Worm (Caenorhabditis elegans) whole organism, L4/young adult: Measurements from ENCODE around the gene ins-13.

Experiments
- W03F9.2 ChIP-seq: fragments of 150-350 bp; optimal IDR thresholded peaks from 2 replicates; lab custom pipeline; 2014; ENCODE audit warnings: missing biosample characterization, missing genetic modification characterization
- dao-5 ChIP-seq: sonication (generic microtip); optimal IDR thresholded peaks from 2 replicates; lab custom pipeline; 2016; ENCODE audit warnings: missing genotype, missing genetic modification characterization, moderate library complexity, missing compliant biosample characterization
- him-1 ChIP-seq: sonication (generic microtip); optimal IDR thresholded peaks from 2 replicates; lab custom pipeline; 2016; ENCODE audit warnings: missing genotype, missing genetic modification reagents, missing genetic modification characterization, missing compliant biosample characterization

The ins-13 gene

ce11 chrII:5572082-5572746, 27.6 kb upstream of the ins-13 start:
- TF ChIP-seq dao-5 (tag; lab: Kevin White, UChicago), result no peak
- TF ChIP-seq W03F9.2 (tag; lab: Kevin White, UChicago), result no peak
- TF ChIP-seq him-1, result no peak

- TF ChIP-seq W03F9.2 (tag; lab: Kevin White, UChicago), result no peak
- no peak for TF ChIP-seq him-1
- TF ChIP-seq dao-5 (tag; lab: Kevin White, UChicago), result no peak
These were observed 25.6 kb upstream of the ins-13 start, which contains the start of the genes C17C3.1 and C17C3.15 for ce11 chrII:5570272-5570671. TSS of gene C17C3.1 (plus strand) at chrII:5570572. TSS of gene C17C3.15 (plus strand) at chrII:5570654.

ce11 chrII:5565082-5565623, 20.5 kb upstream of the ins-13 start:
- TF ChIP-seq dao-5 (tag; lab: Kevin White, UChicago), result no peak
- TF ChIP-seq W03F9.2 (tag; lab: Kevin White, UChicago), result no peak
- no peak for TF ChIP-seq him-1

- TF ChIP-seq him-1 (no peak), dao-5 (tag; lab: Kevin White, UChicago) (no peak), W03F9.2 (tag; lab: Kevin White, UChicago) (no peak)
These were observed 16.7 kb upstream of the ins-13 start, which contains the start of gene C17C3.3 for ce11 chrII:5561392-5561791. TSS of gene C17C3.3 (plus strand) at chrII:5561737.

- no peak for TF ChIP-seq dao-5 (tag; lab: Kevin White, UChicago)
- TF ChIP-seq W03F9.2 (tag; lab: Kevin White, UChicago), result no peak
- TF ChIP-seq him-1, result no peak
These were observed 12.5 kb upstream of the ins-13 start for ce11 chrII:5557134-5557533.

- no peak for TF ChIP-seq W03F9.2 (tag; lab: Kevin White, UChicago)
- TF ChIP-seq him-1, result no peak
- TF ChIP-seq dao-5 (tag; lab: Kevin White, UChicago), result no peak
These were observed 11.8 kb upstream of the ins-13 start, which contains the start of gene ins-11 for ce11 chrII:5556431-5556830. TSS of gene ins-11 (plus strand) at chrII:5556731.

- TF ChIP-seq him-1, result no peak
- TF ChIP-seq dao-5 (tag; lab: Kevin White, UChicago), result no peak
- no peak for TF ChIP-seq W03F9.2 (tag; lab: Kevin White, UChicago)
These were observed 10.9 kb upstream of the ins-13 start for ce11 chrII:5555522-5555921.

ce11 chrII:5554788-5555187, 10.1 kb upstream of the ins-13 start:
- TF ChIP-seq him-1 (no peak), W03F9.2 (tag; lab: Kevin White, UChicago) (no peak), dao-5 (tag; lab: Kevin White, UChicago) (no peak)

ce11 chrII:5554317-5554716, 9.7 kb upstream of the ins-13 start, which contains the start of gene ins-12:
TSS of gene ins-12 (plus strand) at chrII:5554617.
- TF ChIP-seq him-1 (no peak), W03F9.2 (tag; lab: Kevin White, UChicago) (no peak), dao-5 (tag; lab: Kevin White, UChicago) (no peak)

ce11 chrII:5553531-5553930, 8.9 kb upstream of the ins-13 start:
- TF ChIP-seq him-1 (no peak), W03F9.2 (tag; lab: Kevin White, UChicago) (no peak), dao-5 (tag; lab: Kevin White, UChicago) (no peak)

- TF ChIP-seq W03F9.2 (tag; lab: Kevin White, UChicago) (no peak), him-1 (no peak), dao-5 (tag; lab: Kevin White, UChicago) (no peak)
These were observed 6.9 kb upstream of the ins-13 start, which contains the start of gene C17C3.5 for ce11 chrII:5551517-5551916. TSS of gene C17C3.5 (plus strand) at chrII:5551817.

ce11 chrII:5549746-5550145, 5.1 kb upstream of the ins-13 start, which contains the start of gene C17C3.6:
TSS of gene C17C3.6 (plus strand) at chrII:5550046.
- TF ChIP-seq W03F9.2 (tag; lab: Kevin White, UChicago) (no peak), dao-5 (tag; lab: Kevin White, UChicago) (no peak)

ce11 chrII:5547442-5547894, 2.8 kb upstream of the ins-13 start, which contains the start of gene acdh-2:
TSS of gene acdh-2 (minus strand) at chrII:5547492.
- TF ChIP-seq him-1 (no peak), dao-5 (tag; lab: Kevin White, UChicago) (no peak), W03F9.2 (tag; lab: Kevin White, UChicago) (no peak)

ce11 chrII:5544145-5544515, 534 bp downstream of the ins-13 start:
- TF ChIP-seq dao-5 (tag; lab: Kevin White, UChicago), result no peak
- no peak for TF ChIP-seq him-1
- no peak for TF ChIP-seq W03F9.2 (tag; lab: Kevin White, UChicago)
